Worm (Caenorhabditis elegans): ENCODE measurements around the gene lys-3.

- TF ChIP-seq mdl-1 (tag; optimal IDR thresholded peaks at IDR 0.05) (peak in 1 of 2 experiments; percentile 15), skn-1 (tag; optimal IDR thresholded peaks at IDR 0.05) (no peak), zag-1 (tag; optimal IDR thresholded peaks at IDR 0.05) (no peak), ztf-4 (tag; optimal IDR thresholded peaks at IDR 0.05) (no peak), ceh-16 (tag; optimal IDR thresholded peaks at IDR 0.05) (no peak), ztf-11 (tag; optimal IDR thresholded peaks at IDR 0.05) (no peak), fos-1 (tag; optimal IDR thresholded peaks at IDR 0.05) (no peak)
Measured at ce11 chrV:10246967-10247366, 36.4 kb downstream of the lys-3 start.

Measured in whole organism, L2 larva.